Fruit fly (Drosophila melanogaster) whole organism, embryonic: Measurements from ENCODE around the gene arm.

Source experiments
- Asciz ChIP-seq: fragments of 200-800 bp; sonication (Bioruptor generic); optimal IDR thresholded peaks from 2 replicates; lab custom pipeline; 2017; ENCODE audit warnings: missing biosample characterization, mild to moderate bottlenecking, missing genetic modification characterization, missing genetic modification reagents
- Atf-2 ChIP-seq: fragments of 200-800 bp; sonication (Bioruptor generic); optimal IDR thresholded peaks from 2 replicates; lab custom pipeline; 2016; ENCODE audit warnings: missing biosample characterization, missing genetic modification characterization
- CG10209 ChIP-seq: fragments of 200-800 bp; sonication (Bioruptor generic); optimal IDR thresholded peaks from 3 replicates; lab custom pipeline; 2017; ENCODE audit warnings: missing biosample characterization, mild to moderate bottlenecking, missing genetic modification characterization, missing genetic modification reagents
- CG12219 ChIP-seq: fragments of 200-800 bp; sonication (Bioruptor generic); optimal IDR thresholded peaks from 3 replicates; lab custom pipeline; 2018; ENCODE audit warnings: missing biosample characterization, mild to moderate bottlenecking, missing genetic modification characterization
- CG14860 ChIP-seq: fragments of 200-800 bp; sonication (Bioruptor generic); IDR thresholded peaks from 3 replicates; pipeline ENCODE4 v1.3.6; 2022; ENCODE audit warnings: missing biosample characterization, missing genetic modification characterization; ENCODE audit not compliant: partially characterized antibody
- CG15269 ChIP-seq: fragments of 200-800 bp; sonication (Bioruptor generic); optimal IDR thresholded peaks from 2 replicates; lab custom pipeline; 2018; ENCODE audit warnings: missing biosample characterization, mild to moderate bottlenecking, missing genetic modification characterization, moderate library complexity
- CG1529 ChIP-seq: fragments of 200-800 bp; sonication (Bioruptor generic); optimal IDR thresholded peaks from 3 replicates; lab custom pipeline; 2018; ENCODE audit warnings: missing biosample characterization, missing genetic modification characterization
- CG18619 ChIP-seq: fragments of 200-800 bp; sonication (Bioruptor generic); optimal IDR thresholded peaks from 3 replicates; lab custom pipeline; 2017; ENCODE audit warnings: missing biosample characterization, mild to moderate bottlenecking, missing genetic modification characterization
- CG2199 ChIP-seq: fragments of 200-800 bp; sonication (Bioruptor generic); IDR thresholded peaks from 3 replicates; pipeline ENCODE4 v1.3.6; 2022; ENCODE audit warnings: missing biosample characterization, missing genetic modification characterization
- CG2889 ChIP-seq: fragments of 200-800 bp; sonication (Bioruptor generic); IDR thresholded peaks from 3 replicates; pipeline ENCODE4 v1.3.6; 2022; ENCODE audit warnings: missing biosample characterization, missing genetic modification characterization
- CG31441 ChIP-seq: fragments of 200-800 bp; sonication (Bioruptor generic); IDR thresholded peaks from 2 replicates; pipeline ENCODE4 v1.3.6; 2022; ENCODE audit warnings: missing biosample characterization, missing genetic modification characterization
- CG34224 ChIP-seq: fragments of 200-800 bp; sonication (Bioruptor generic); IDR thresholded peaks from 3 replicates; pipeline ENCODE4 v1.3.6; 2022; ENCODE audit warnings: missing biosample characterization, missing genetic modification characterization; ENCODE audit not compliant: partially characterized antibody
- CG6765 ChIP-seq: fragments of 200-800 bp; sonication (Bioruptor generic); optimal IDR thresholded peaks from 3 replicates; lab custom pipeline; 2017; ENCODE audit warnings: missing biosample characterization, mild to moderate bottlenecking, missing genetic modification characterization
- CG7357 ChIP-seq: fragments of 200-800 bp; sonication (Bioruptor generic); IDR thresholded peaks from 3 replicates; pipeline ENCODE4 v1.3.6; 2022; ENCODE audit warnings: missing biosample characterization, missing genetic modification characterization
- Dek ChIP-seq: fragments of 200-800 bp; sonication (Bioruptor generic); optimal IDR thresholded peaks from 3 replicates; lab custom pipeline; 2019; ENCODE audit warnings: missing biosample characterization, mild to moderate bottlenecking, missing genetic modification characterization, moderate library complexity
- Dll ChIP-seq: fragments of 200-800 bp; sonication (Bioruptor generic); IDR thresholded peaks from 4 replicates; pipeline ENCODE4 v1.3.6; 2022; ENCODE audit warnings: missing biosample characterization, missing genetic modification characterization; ENCODE audit not compliant: partially characterized antibody
- HmgD ChIP-seq: fragments of 200-800 bp; sonication (Bioruptor generic); optimal IDR thresholded peaks from 3 replicates; lab custom pipeline; 2016; ENCODE audit warnings: missing biosample characterization, missing genetic modification characterization
- NC2β ChIP-seq: fragments of 200-800 bp; sonication (Bioruptor generic); optimal IDR thresholded peaks from 2 replicates; lab custom pipeline; 2016; ENCODE audit warnings: missing biosample characterization, missing genetic modification characterization
- Opbp ChIP-seq: fragments of 200-800 bp; sonication (Bioruptor generic); IDR thresholded peaks from 3 replicates; pipeline ENCODE4 v1.3.6; 2022; ENCODE audit warnings: missing biosample characterization, missing genetic modification characterization; ENCODE audit not compliant: partially characterized antibody
- PHDP ChIP-seq: fragments of 200-800 bp; sonication (Bioruptor generic); optimal IDR thresholded peaks from 3 replicates; lab custom pipeline; 2018; ENCODE audit warnings: missing biosample characterization, mild to moderate bottlenecking, missing genetic modification characterization, moderate library complexity
- Side ChIP-seq: fragments of 200-800 bp; sonication (Bioruptor generic); optimal IDR thresholded peaks from 2 replicates; lab custom pipeline; 2016; ENCODE audit warnings: missing biosample characterization, missing genetic modification characterization
- Sin3A ChIP-seq: fragments of >200 bp; optimal IDR thresholded peaks from 2 replicates; lab custom pipeline; 2018
- Spps ChIP-seq: fragments of 200-800 bp; sonication (Bioruptor generic); optimal IDR thresholded peaks from 2 replicates; lab custom pipeline; 2018; ENCODE audit warnings: missing biosample characterization, mild to moderate bottlenecking, missing genetic modification characterization
- TFAM ChIP-seq: fragments of 200-800 bp; sonication (Bioruptor generic); optimal IDR thresholded peaks from 2 replicates; lab custom pipeline; 2017; ENCODE audit warnings: missing biosample characterization, missing genetic modification characterization, inconsistent platforms
- Tbp ChIP-seq: fragments of >200 bp; optimal IDR thresholded peaks from 2 replicates; lab custom pipeline; 2018; ENCODE audit warnings: missing biosample characterization, missing genetic modification characterization
- YL-1 ChIP-seq: fragments of 200-800 bp; sonication (Bioruptor generic); optimal IDR thresholded peaks from 3 replicates; lab custom pipeline; 2017; ENCODE audit warnings: missing biosample characterization, mild to moderate bottlenecking, missing genetic modification characterization
- abd-A ChIP-seq: fragments of 200-800 bp; sonication (Bioruptor generic); optimal IDR thresholded peaks from 3 replicates; lab custom pipeline; 2019; ENCODE audit warnings: missing biosample characterization, mild to moderate bottlenecking, missing genetic modification characterization, moderate library complexity
- amos ChIP-seq: fragments of 200-800 bp; sonication (Bioruptor generic); IDR thresholded peaks from 2 replicates; pipeline ENCODE4 v1.3.6; 2022; ENCODE audit warnings: missing biosample characterization, missing genetic modification characterization; ENCODE audit not compliant: partially characterized antibody
- cg ChIP-seq: fragments of 200-800 bp; sonication (Bioruptor generic); optimal IDR thresholded peaks from 3 replicates; lab custom pipeline; 2019; ENCODE audit warnings: missing biosample characterization, mild to moderate bottlenecking, missing genetic modification characterization, moderate library complexity
- ci ChIP-seq: fragments of 200-800 bp; sonication (Bioruptor generic); IDR thresholded peaks from 3 replicates; pipeline ENCODE4 v1.3.6; 2022; ENCODE audit warnings: missing biosample characterization, missing genetic modification characterization
- crc ChIP-seq: fragments of 200-800 bp; sonication (Bioruptor generic); optimal IDR thresholded peaks from 2 replicates; lab custom pipeline; 2016; ENCODE audit warnings: missing biosample characterization, missing genetic modification characterization
- disco-r ChIP-seq: fragments of 200-800 bp; sonication (Bioruptor generic); optimal IDR thresholded peaks from 2 replicates; lab custom pipeline; 2016; ENCODE audit warnings: missing biosample characterization, missing genetic modification characterization
- dmrt11E ChIP-seq: fragments of 200-800 bp; sonication (Bioruptor generic); optimal IDR thresholded peaks from 3 replicates; lab custom pipeline; 2018; ENCODE audit warnings: missing biosample characterization, mild to moderate bottlenecking, missing genetic modification characterization, moderate library complexity
- exex ChIP-seq: fragments of 200-800 bp; sonication (Bioruptor generic); optimal IDR thresholded peaks from 4 replicates; lab custom pipeline; 2018; ENCODE audit warnings: missing biosample characterization, mild to moderate bottlenecking, missing genetic modification characterization, moderate library complexity
- ftz-f1 ChIP-seq: fragments of 200-800 bp; sonication (Bioruptor generic); optimal IDR thresholded peaks from 2 replicates; lab custom pipeline; 2016; ENCODE audit warnings: missing biosample characterization, missing genetic modification characterization
- gcm2 ChIP-seq: fragments of 200-800 bp; sonication (Bioruptor generic); optimal IDR thresholded peaks from 2 replicates; lab custom pipeline; 2016; ENCODE audit warnings: missing biosample characterization, missing genetic modification characterization
- gsb-n ChIP-seq: fragments of 200-800 bp; sonication (Bioruptor generic); optimal IDR thresholded peaks from 3 replicates; lab custom pipeline; 2018; ENCODE audit warnings: missing biosample characterization, mild to moderate bottlenecking, missing genetic modification characterization
- gt ChIP-seq: fragments of 200-800 bp; sonication (Bioruptor generic); IDR thresholded peaks from 2 replicates; pipeline ENCODE4 v1.3.6; 2022; ENCODE audit warnings: missing biosample characterization, missing genetic modification characterization
- insv ChIP-seq, 2 experiments: fragments of 200-800 bp; sonication (Bioruptor generic); optimal IDR thresholded peaks; 3 replicates each; lab custom pipeline; 2016 to 2018; ENCODE audit warnings: missing biosample characterization in 2 of 2, missing genetic modification characterization in 2 of 2
- lab ChIP-seq: fragments of 200-800 bp; sonication (Bioruptor generic); optimal IDR thresholded peaks from 3 replicates; lab custom pipeline; 2017; ENCODE audit warnings: missing biosample characterization, missing genetic modification characterization, mild to moderate bottlenecking, moderate library complexity, missing genetic modification reagents
- nau ChIP-seq: fragments of 200-800 bp; sonication (Bioruptor generic); optimal IDR thresholded peaks from 3 replicates; lab custom pipeline; 2017; ENCODE audit warnings: missing biosample characterization, mild to moderate bottlenecking, missing genetic modification characterization, missing genetic modification reagents
- pb ChIP-seq: fragments of 200-800 bp; sonication (Bioruptor generic); optimal IDR thresholded peaks from 3 replicates; lab custom pipeline; 2016; ENCODE audit warnings: missing biosample characterization, missing genetic modification characterization
- pho ChIP-seq: fragments of 200-800 bp; sonication (Bioruptor generic); optimal IDR thresholded peaks from 2 replicates; lab custom pipeline; 2016; ENCODE audit warnings: missing biosample characterization, missing genetic modification characterization
- pnt ChIP-seq: fragments of 200-800 bp; sonication (Bioruptor generic); optimal IDR thresholded peaks from 3 replicates; lab custom pipeline; 2016; ENCODE audit warnings: missing biosample characterization, missing genetic modification characterization
- pum ChIP-seq: fragments of 200-800 bp; sonication (Bioruptor generic); optimal IDR thresholded peaks from 2 replicates; lab custom pipeline; 2016; ENCODE audit warnings: missing biosample characterization, missing genetic modification characterization
- sc ChIP-seq, 3 experiments: fragments of >200 bp in 2 of 3; fragments of 200-800 bp in 1 of 3; sonication (Bioruptor generic) in 1 of 3; optimal IDR thresholded peaks; 2 replicates in 2 of 3; 3 replicates in 1 of 3; lab custom pipeline; 2017; ENCODE audit warnings: mild to moderate bottlenecking in 1 of 3, missing biosample characterization in 1 of 3, missing genetic modification characterization in 1 of 3, missing genetic modification reagents in 1 of 3
- slbo ChIP-seq: fragments of 200-800 bp; sonication (Bioruptor generic); IDR thresholded peaks from 2 replicates; pipeline ENCODE4 v1.3.6; 2022; ENCODE audit warnings: missing biosample characterization, missing genetic modification characterization
- tup ChIP-seq: fragments of 200-800 bp; sonication (Bioruptor generic); optimal IDR thresholded peaks from 2 replicates; lab custom pipeline; 2016; ENCODE audit warnings: missing biosample characterization, mild to moderate bottlenecking, missing genetic modification characterization, moderate library complexity
- twi ChIP-seq: fragments of 200-800 bp; optimal IDR thresholded peaks from 2 replicates; lab custom pipeline; 2019; ENCODE audit warnings: missing biosample characterization, mild to moderate bottlenecking, missing genetic modification characterization, moderate library complexity
- zen2 ChIP-seq: fragments of 200-800 bp; sonication (Bioruptor generic); IDR thresholded peaks from 3 replicates; pipeline ENCODE4 v1.3.6; 2022; ENCODE audit warnings: missing biosample characterization, missing genetic modification characterization; ENCODE audit not compliant: partially characterized antibody

arm gene

DNA sequence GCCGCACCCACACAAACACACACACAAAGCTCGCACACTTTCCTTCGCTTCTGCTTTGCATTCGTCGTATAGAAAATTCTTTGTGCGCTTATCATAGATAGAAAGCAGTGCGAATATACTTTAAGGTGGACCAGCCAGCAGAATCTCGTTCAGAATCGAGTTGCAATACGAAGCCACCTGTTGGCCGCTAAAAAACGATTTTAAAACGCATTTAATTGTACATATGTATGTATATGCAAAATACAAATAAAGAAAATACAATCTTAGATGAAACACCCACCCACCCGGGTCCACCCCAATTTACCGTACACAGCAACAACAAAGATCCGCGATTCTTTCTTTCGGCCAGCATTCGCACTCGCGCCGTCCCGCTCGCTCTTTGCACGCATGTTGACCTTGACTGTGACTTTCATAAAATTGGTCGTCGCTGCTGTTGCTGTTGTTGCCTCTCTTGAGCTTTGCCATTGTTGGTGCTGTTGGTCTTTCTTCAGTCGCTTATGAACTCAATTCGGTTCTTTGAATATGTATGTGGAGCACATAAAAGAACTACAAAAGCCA, 48.1 kb upstream of the arm start:
- TF ChIP-seq Tbp (GFP tag; lab: Kevin White, UChicago), result no peak
- no peak for TF ChIP-seq gsb-n (tag; lab: Kevin White, UChicago)
- peak; percentile 54 for TF ChIP-seq Dek (tag; lab: Kevin White, UChicago)
- TF ChIP-seq Spps (tag; lab: Kevin White, UChicago), result no peak
- TF ChIP-seq nau (GFP tag; lab: Kevin White, UChicago), result no peak
- TF ChIP-seq cg, result no peak
- TF ChIP-seq CG2889 (GFP tag; lab: Robert Waterston, UW), result no peak
- no peak for TF ChIP-seq pnt (GFP tag; lab: Kevin White, UChicago)
- TF ChIP-seq CG2199 (GFP tag; lab: Robert Waterston, UW), result no peak
- no peak for TF ChIP-seq YL-1
- peak; percentile 54 for TF ChIP-seq pho (GFP tag; lab: Kevin White, UChicago)
- no peak for TF ChIP-seq crc (GFP tag; lab: Kevin White, UChicago)
- no peak for TF ChIP-seq insv (GFP tag; optimal IDR thresholded peaks at IDR 0.05; lab: Kevin White, UChicago)
- no peak for TF ChIP-seq HmgD
- TF ChIP-seq pb (GFP tag; lab: Kevin White, UChicago), result no peak
- peak; percentile 58 for TF ChIP-seq CG18619 (GFP tag; lab: Kevin White, UChicago)
- TF ChIP-seq gcm2, result no peak
- TF ChIP-seq exex (tag; lab: Kevin White, UChicago), result no peak
- TF ChIP-seq Dll, result no peak
- TF ChIP-seq pum (GFP tag; lab: Kevin White, UChicago), result no peak
- no peak for TF ChIP-seq disco-r
- TF ChIP-seq CG15269 (tag; lab: Kevin White, UChicago), result peak; percentile 54
- TF ChIP-seq CG1529 (GFP tag; lab: Kevin White, UChicago), result peak; percentile 14
- peak; percentile 78 for TF ChIP-seq PHDP (tag; lab: Kevin White, UChicago)
- TF ChIP-seq CG6765 (GFP tag; lab: Kevin White, UChicago), result peak; percentile 62
- peak; percentile 85 for TF ChIP-seq lab (GFP tag; lab: Kevin White, UChicago)
- no peak for TF ChIP-seq zen2 (GFP tag; lab: Robert Waterston, UW)
- no peak for TF ChIP-seq abd-A (tag; lab: Kevin White, UChicago)
- TF ChIP-seq tup (GFP tag; lab: Kevin White, UChicago), result no peak
- no peak; the same call in 2 of the 3 replicates for TF ChIP-seq ci (GFP tag; lab: Robert Waterston, UW)
- no peak for TF ChIP-seq sc (optimal IDR thresholded peaks at IDR 0.05; lab: Kevin White, UChicago)
- TF ChIP-seq sc (GFP tag; optimal IDR thresholded peaks at IDR 0.05; lab: Kevin White, UChicago), result no peak
- TF ChIP-seq NC2β, result no peak
- no peak for TF ChIP-seq Atf-2 (GFP tag; lab: Kevin White, UChicago)
- peak; percentile 40; the same call in 1 of the 2 replicates for TF ChIP-seq CG31441 (GFP tag; lab: Robert Waterston, UW)
- no peak for TF ChIP-seq Side (GFP tag; lab: Kevin White, UChicago)
- TF ChIP-seq CG7357, result 0 out of 3 replicates have a peak, but pooled peaks have one; percentile 23
- TF ChIP-seq CG12219 (GFP tag; lab: Kevin White, UChicago), result no peak
- no peak for TF ChIP-seq dmrt11E
- TF ChIP-seq TFAM (GFP tag; lab: Kevin White, UChicago), result no peak
- no peak for TF ChIP-seq Sin3A (lab: Kevin White, UChicago)
- no peak for TF ChIP-seq CG34224 (GFP tag; lab: Robert Waterston, UW)
- TF ChIP-seq CG10209 (GFP tag; lab: Kevin White, UChicago), result peak; percentile 52
- TF ChIP-seq twi (tag; lab: Kevin White, UChicago), result no peak
- TF ChIP-seq slbo (GFP tag; lab: Robert Waterston, UW), result peak; percentile 81
- TF ChIP-seq Asciz, result no peak
- TF ChIP-seq amos (GFP tag; lab: Robert Waterston, UW), result no peak
- peak; percentile 57 for TF ChIP-seq ftz-f1 (GFP tag; lab: Kevin White, UChicago)
- TF ChIP-seq Opbp, result no peak
- no peak for TF ChIP-seq gt (GFP tag; lab: Robert Waterston, UW)
- no peak for TF ChIP-seq CG14860 (GFP tag; lab: Robert Waterston, UW)
